Fruit fly (Drosophila melanogaster): Measurements from ENCODE around the gene ph-d.

Gene ph-d

DNA sequence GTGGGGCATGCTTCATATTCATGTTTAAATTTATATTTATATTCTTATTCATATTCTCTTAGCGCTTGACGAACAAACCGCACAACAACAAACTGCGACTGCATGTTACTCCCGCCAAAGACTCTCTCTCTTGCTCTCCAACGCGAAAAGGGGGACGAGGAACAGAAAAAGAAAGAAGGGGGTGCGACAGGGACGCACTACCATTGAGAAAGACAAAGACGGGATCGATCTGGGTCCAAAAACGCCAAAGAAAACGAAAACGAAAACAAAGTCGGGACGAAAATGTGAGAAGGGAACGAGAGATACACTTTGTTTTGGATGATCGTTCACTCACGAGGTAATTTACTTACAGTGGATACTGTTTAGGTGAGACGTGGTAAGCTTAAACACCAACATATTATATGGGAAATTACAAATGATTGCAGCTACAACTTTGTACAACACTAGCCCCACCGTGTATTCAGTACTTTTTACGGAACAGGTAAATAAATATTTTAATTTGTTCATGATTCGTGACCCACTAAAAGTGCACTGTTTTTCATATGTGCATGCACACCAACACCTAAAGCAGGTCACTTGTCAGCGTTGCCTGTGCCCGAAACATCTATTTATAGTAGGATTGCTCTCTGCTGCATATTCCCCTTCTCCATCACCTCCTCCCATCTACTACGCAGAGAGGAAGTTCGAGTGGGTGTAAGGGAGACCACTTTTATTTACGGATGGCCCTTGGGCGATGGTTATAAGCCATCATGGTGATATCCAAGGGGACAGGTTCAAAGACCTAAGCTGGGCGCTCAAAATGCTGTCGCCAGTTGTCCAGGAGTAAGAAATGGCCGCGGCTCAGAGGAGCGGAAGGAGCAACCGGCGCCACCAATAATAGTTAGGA is 1.1 kb downstream of the ph-d start (continued):
- TF ChIP-seq esn (GFP tag; optimal IDR thresholded peaks at IDR 0.05) (peak; percentile 72), net (GFP tag; optimal IDR thresholded peaks at IDR 0.05) (peak; percentile 61), Blimp-1 (GFP tag; optimal IDR thresholded peaks at IDR 0.05) (peak; percentile 94), Sox14 (GFP tag; optimal IDR thresholded peaks at IDR 0.05) (peak; percentile 84), achi (GFP tag; optimal IDR thresholded peaks at IDR 0.05) (peak; percentile 70), dac (GFP tag; optimal IDR thresholded peaks at IDR 0.05) (peak; percentile 33), CG16779 (tag; optimal IDR thresholded peaks at IDR 0.05) (no peak), Lpt (GFP tag; optimal IDR thresholded peaks at IDR 0.05) (peak; percentile 34), CG8119 (GFP tag; IDR thresholded peaks at IDR 0.05) (peak; percentile 72), fkh (GFP tag; optimal IDR thresholded peaks at IDR 0.05) (no peak), spab (GFP tag; optimal IDR thresholded peaks at IDR 0.05) (peak; percentile 55), Ets96B (tag; optimal IDR thresholded peaks at IDR 0.05) (peak; percentile 66), CG3919 (GFP tag; optimal IDR thresholded peaks at IDR 0.05) (peak; percentile 74), Sox15 (GFP tag; optimal IDR thresholded peaks at IDR 0.05) (peak; percentile 56), ss (GFP tag; optimal IDR thresholded peaks at IDR 0.05) (peak; percentile 66 to 73), CG1621 (tag; optimal IDR thresholded peaks at IDR 0.05) (peak; percentile 26), CG11762 (GFP tag; optimal IDR thresholded peaks at IDR 0.05; ENCODE audit: insufficient read depth) (peak; percentile 65), CG11902 (GFP tag; optimal IDR thresholded peaks at IDR 0.05) (peak; percentile 40), Hr4 (GFP tag; optimal IDR thresholded peaks at IDR 0.05) (peak; percentile 71), CG6163 (GFP tag; IDR thresholded peaks at IDR 0.05) (peak; percentile 69; the same call in 2 of the 3 replicates), Eip93F (GFP tag; optimal IDR thresholded peaks at IDR 0.05) (peak; percentile 57), vri (GFP tag; optimal IDR thresholded peaks at IDR 0.05) (no peak), Met (GFP tag; optimal IDR thresholded peaks at IDR 0.05) (peak; percentile 78), eg (GFP tag; IDR thresholded peaks at IDR 0.05) (peak; percentile 60; the same call in 2 of the 3 replicates), Smox (GFP tag; optimal IDR thresholded peaks at IDR 0.05) (peak; percentile 70), CG10669 (GFP tag; optimal IDR thresholded peaks at IDR 0.05) (peak; percentile 65), CG34406 (GFP tag; optimal IDR thresholded peaks at IDR 0.05) (peak; percentile 68), CG8632 (GFP tag; optimal IDR thresholded peaks at IDR 0.05) (peak; percentile 68), CG6854 (GFP tag; optimal IDR thresholded peaks at IDR 0.05) (no peak), Hr39 (GFP tag; optimal IDR thresholded peaks at IDR 0.05) (peak; percentile 80), pdm3 (GFP tag; optimal IDR thresholded peaks at IDR 0.05) (peak; percentile 75), Hr38 (GFP tag; optimal IDR thresholded peaks at IDR 0.05) (no peak), CG6792 (GFP tag; optimal IDR thresholded peaks at IDR 0.05) (peak; percentile 73), CG4318 (GFP tag; optimal IDR thresholded peaks at IDR 0.05) (peak; percentile 34), Sox102F (GFP tag; optimal IDR thresholded peaks at IDR 0.05) (peak; percentile 71), cyc (GFP tag; optimal IDR thresholded peaks at IDR 0.05) (peak; percentile 70)

DNA sequence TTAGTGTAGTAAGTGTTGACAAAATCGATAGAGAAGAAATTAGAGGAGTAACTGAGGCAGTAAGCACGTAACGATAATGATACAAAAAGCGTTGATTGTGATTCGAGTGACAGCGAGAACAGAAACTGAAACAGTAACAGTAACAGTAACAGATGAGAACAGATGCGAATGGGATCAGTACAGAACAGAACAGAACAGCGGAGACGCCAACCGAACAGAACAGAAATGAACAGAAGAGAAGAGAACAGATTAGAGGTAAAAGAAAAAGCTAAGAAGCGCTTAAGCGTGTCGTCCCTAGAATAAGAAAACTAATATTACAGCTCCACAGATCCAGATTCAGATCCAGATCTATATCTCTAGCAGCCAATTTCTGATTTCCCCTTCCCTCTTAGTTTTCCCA is 10.4 kb downstream of the ph-d start:
- TF ChIP-seq salr (GFP tag; optimal IDR thresholded peaks at IDR 0.05) (no peak), acj6 (GFP tag; optimal IDR thresholded peaks at IDR 0.05) (no peak), CG1621 (tag; optimal IDR thresholded peaks at IDR 0.05) (no peak), lz (GFP tag; optimal IDR thresholded peaks at IDR 0.05) (no peak), CG6276 (GFP tag; optimal IDR thresholded peaks at IDR 0.05) (no peak), CG32006 (GFP tag; optimal IDR thresholded peaks at IDR 0.05) (no peak), fkh (GFP tag; optimal IDR thresholded peaks at IDR 0.05) (no peak), CG6854 (GFP tag; optimal IDR thresholded peaks at IDR 0.05) (no peak), Met (GFP tag; optimal IDR thresholded peaks at IDR 0.05) (no peak), eg (GFP tag; IDR thresholded peaks at IDR 0.05) (no peak), Hr38 (GFP tag; optimal IDR thresholded peaks at IDR 0.05) (no peak), Eip78C (GFP tag) (no peak)

Measured in whole organism, prepupa.